Fruit fly (Drosophila melanogaster) whole organism, embryonic: Measurements from ENCODE around the gene CG9674.

Experiments used
- B-H1 ChIP-seq: fragments of 200-800 bp; sonication (Bioruptor generic); IDR thresholded peaks from 3 replicates; pipeline ENCODE4 v1.3.6; 2022; ENCODE audit warnings: missing biosample characterization, missing genetic modification characterization
- B-H2 ChIP-seq: fragments of 200-800 bp; sonication (Bioruptor generic); optimal IDR thresholded peaks from 2 replicates; lab custom pipeline; 2018; ENCODE audit warnings: missing biosample characterization, mild to moderate bottlenecking, missing genetic modification characterization
- CG11560 ChIP-seq: fragments of 200-800 bp; sonication (Bioruptor generic); IDR thresholded peaks from 3 replicates; pipeline ENCODE4 v1.3.6; 2022; ENCODE audit warnings: missing biosample characterization, missing genetic modification characterization
- CG12391 ChIP-seq: fragments of 200-800 bp; sonication (Bioruptor generic); optimal IDR thresholded peaks from 3 replicates; lab custom pipeline; 2018; ENCODE audit warnings: missing biosample characterization, mild to moderate bottlenecking, missing genetic modification characterization, moderate library complexity
- CG13424 ChIP-seq: fragments of 200-800 bp; sonication (Bioruptor generic); optimal IDR thresholded peaks from 2 replicates; lab custom pipeline; 2019; ENCODE audit warnings: missing biosample characterization, mild to moderate bottlenecking, missing genetic modification characterization, moderate library complexity
- CG14014 ChIP-seq: fragments of 200-800 bp; sonication (Bioruptor generic); IDR thresholded peaks from 2 replicates; pipeline ENCODE4 v1.3.6; 2022; ENCODE audit warnings: missing biosample characterization, missing genetic modification characterization
- CG17829 ChIP-seq: fragments of 200-800 bp; optimal IDR thresholded peaks from 2 replicates; lab custom pipeline; 2019; ENCODE audit warnings: missing biosample characterization, mild to moderate bottlenecking, missing genetic modification characterization, moderate library complexity
- CG2678 ChIP-seq: fragments of 200-800 bp; sonication (Bioruptor generic); optimal IDR thresholded peaks from 3 replicates; lab custom pipeline; 2019; ENCODE audit warnings: missing biosample characterization, mild to moderate bottlenecking, missing genetic modification characterization, moderate library complexity
- CG2875 ChIP-seq: fragments of 200-800 bp; sonication (Bioruptor generic); optimal IDR thresholded peaks from 2 replicates; lab custom pipeline; 2017; ENCODE audit warnings: missing biosample characterization, mild to moderate bottlenecking, missing genetic modification characterization, missing genetic modification reagents
- CG31441 ChIP-seq: fragments of 200-800 bp; sonication (Bioruptor generic); IDR thresholded peaks from 2 replicates; pipeline ENCODE4 v1.3.6; 2022; ENCODE audit warnings: missing biosample characterization, missing genetic modification characterization
- CG32532 ChIP-seq: fragments of 200-800 bp; sonication (Bioruptor generic); IDR thresholded peaks from 2 replicates; pipeline ENCODE4 v1.3.6; 2022; ENCODE audit warnings: missing biosample characterization, missing genetic modification characterization
- CG34224 ChIP-seq: fragments of 200-800 bp; sonication (Bioruptor generic); IDR thresholded peaks from 3 replicates; pipeline ENCODE4 v1.3.6; 2022; ENCODE audit warnings: missing biosample characterization, missing genetic modification characterization; ENCODE audit not compliant: partially characterized antibody
- CG34422 ChIP-seq: fragments of 200-800 bp; sonication (Bioruptor generic); IDR thresholded peaks from 3 replicates; pipeline ENCODE4 v1.3.6; 2022; ENCODE audit warnings: missing biosample characterization, missing genetic modification characterization
- CG3847 ChIP-seq: fragments of 200-800 bp; sonication (Bioruptor generic); IDR thresholded peaks from 2 replicates; pipeline ENCODE4 v1.3.6; 2022; ENCODE audit warnings: missing biosample characterization, missing genetic modification characterization
- CG4820 ChIP-seq: fragments of 200-800 bp; sonication (Bioruptor generic); optimal IDR thresholded peaks from 3 replicates; lab custom pipeline; 2016; ENCODE audit warnings: missing biosample characterization, missing genetic modification characterization
- CG5953 ChIP-seq: fragments of 200-800 bp; sonication (Bioruptor generic); IDR thresholded peaks from 2 replicates; pipeline ENCODE4 v1.3.6; 2022; ENCODE audit warnings: missing biosample characterization, missing genetic modification characterization
- CG6272 ChIP-seq: fragments of 200-800 bp; sonication (Bioruptor generic); IDR thresholded peaks from 2 replicates; pipeline ENCODE4 v1.3.6; 2022; ENCODE audit warnings: missing biosample characterization, missing genetic modification characterization
- CG7839 ChIP-seq: fragments of 200-800 bp; sonication (Bioruptor generic); optimal IDR thresholded peaks from 3 replicates; lab custom pipeline; 2018; ENCODE audit warnings: missing biosample characterization, mild to moderate bottlenecking, missing genetic modification characterization, moderate library complexity
- CG8478 ChIP-seq: fragments of >200 bp; optimal IDR thresholded peaks from 2 replicates; lab custom pipeline; 2018
- CG8924 ChIP-seq: fragments of 200-800 bp; optimal IDR thresholded peaks from 3 replicates; lab custom pipeline; 2019; ENCODE audit warnings: missing biosample characterization, mild to moderate bottlenecking, missing genetic modification characterization, moderate library complexity
- CG9797 ChIP-seq: fragments of 200-800 bp; sonication (Bioruptor generic); optimal IDR thresholded peaks from 3 replicates; lab custom pipeline; 2018; ENCODE audit warnings: missing biosample characterization, mild to moderate bottlenecking, missing genetic modification characterization
- Dek ChIP-seq: fragments of 200-800 bp; sonication (Bioruptor generic); optimal IDR thresholded peaks from 3 replicates; lab custom pipeline; 2019; ENCODE audit warnings: missing biosample characterization, mild to moderate bottlenecking, missing genetic modification characterization, moderate library complexity
- Dip2 ChIP-seq: fragments of 200-800 bp; sonication (Bioruptor generic); IDR thresholded peaks from 2 replicates; pipeline ENCODE4 v1.3.6; 2022; ENCODE audit warnings: missing biosample characterization, missing genetic modification characterization
- Fer1 ChIP-seq: fragments of 200-800 bp; sonication (Bioruptor generic); optimal IDR thresholded peaks from 2 replicates; lab custom pipeline; 2017; ENCODE audit warnings: missing biosample characterization, mild to moderate bottlenecking, missing genetic modification characterization
- Oaz ChIP-seq: fragments of 200-800 bp; sonication (Bioruptor generic); IDR thresholded peaks from 2 replicates; pipeline ENCODE4 v1.3.6; 2022; ENCODE audit warnings: missing biosample characterization, missing genetic modification characterization
- Rfx ChIP-seq: fragments of 200-800 bp; sonication (Bioruptor generic); IDR thresholded peaks from 2 replicates; pipeline ENCODE4 v1.3.6; 2022; ENCODE audit warnings: missing biosample characterization, missing genetic modification characterization
- Sry-δ ChIP-seq: fragments of 200-800 bp; sonication (Bioruptor generic); optimal IDR thresholded peaks from 2 replicates; lab custom pipeline; 2016; ENCODE audit warnings: missing biosample characterization, missing genetic modification characterization
- Xbp1 ChIP-seq: fragments of 200-800 bp; sonication (Bioruptor generic); optimal IDR thresholded peaks from 3 replicates; lab custom pipeline; 2016; ENCODE audit warnings: missing biosample characterization, mild to moderate bottlenecking, missing genetic modification characterization
- Xrp1 ChIP-seq: fragments of 200-800 bp; sonication (Bioruptor generic); IDR thresholded peaks from 2 replicates; pipeline ENCODE4 v1.3.6; 2022; ENCODE audit warnings: missing biosample characterization, missing genetic modification characterization
- al ChIP-seq: fragments of 200-800 bp; sonication (Bioruptor generic); IDR thresholded peaks from 2 replicates; pipeline ENCODE4 v1.3.6; 2022; ENCODE audit warnings: missing biosample characterization, missing genetic modification characterization
- ara ChIP-seq: fragments of 200-800 bp; sonication (Bioruptor generic); IDR thresholded peaks from 2 replicates; pipeline ENCODE4 v1.3.6; 2022; ENCODE audit warnings: missing biosample characterization, missing genetic modification characterization
- ash1 ChIP-seq: fragments of 200-800 bp; sonication (Bioruptor generic); optimal IDR thresholded peaks from 2 replicates; lab custom pipeline; 2018; ENCODE audit warnings: missing biosample characterization, mild to moderate bottlenecking, missing genetic modification characterization
- ato ChIP-seq: fragments of 200-800 bp; sonication (Bioruptor generic); IDR thresholded peaks from 2 replicates; pipeline ENCODE4 v1.3.6; 2022; ENCODE audit warnings: missing biosample characterization, missing genetic modification characterization; ENCODE audit not compliant: partially characterized antibody
- bowl ChIP-seq: fragments of 200-800 bp; sonication (Bioruptor generic); IDR thresholded peaks from 2 replicates; pipeline ENCODE4 v1.3.6; 2022; ENCODE audit warnings: missing biosample characterization, missing genetic modification characterization
- caup ChIP-seq: fragments of 200-800 bp; sonication (Bioruptor generic); optimal IDR thresholded peaks from 3 replicates; lab custom pipeline; 2017; ENCODE audit warnings: missing biosample characterization, mild to moderate bottlenecking, missing genetic modification characterization, moderate library complexity; ENCODE audit not compliant: severe bottlenecking
- dm ChIP-seq: fragments of 200-800 bp; sonication (Bioruptor generic); optimal IDR thresholded peaks from 3 replicates; lab custom pipeline; 2016; ENCODE audit warnings: missing biosample characterization, missing genetic modification characterization
- dmrt99B ChIP-seq: fragments of 200-800 bp; sonication (Bioruptor generic); optimal IDR thresholded peaks from 2 replicates; lab custom pipeline; 2018; ENCODE audit warnings: missing biosample characterization, mild to moderate bottlenecking, missing genetic modification characterization, moderate library complexity
- dpn ChIP-seq, 2 experiments: fragments of 200-800 bp; sonication (Bioruptor generic); optimal IDR thresholded peaks; 3 replicates each; lab custom pipeline; 2016; ENCODE audit warnings: missing biosample characterization in 2 of 2, missing genetic modification characterization in 2 of 2
- gem ChIP-seq: fragments of 200-800 bp; sonication (Bioruptor generic); optimal IDR thresholded peaks from 2 replicates; lab custom pipeline; 2019; ENCODE audit warnings: missing biosample characterization, mild to moderate bottlenecking, missing genetic modification characterization, moderate library complexity
- hbn ChIP-seq: fragments of 200-800 bp; sonication (Bioruptor generic); IDR thresholded peaks from 2 replicates; pipeline ENCODE4 v1.3.6; 2022; ENCODE audit warnings: missing biosample characterization, missing genetic modification characterization; ENCODE audit not compliant: partially characterized antibody
- insv ChIP-seq, 2 experiments: fragments of 200-800 bp; sonication (Bioruptor generic); optimal IDR thresholded peaks; 3 replicates each; lab custom pipeline; 2016 to 2018; ENCODE audit warnings: missing biosample characterization in 2 of 2, missing genetic modification characterization in 2 of 2
- mam ChIP-seq: fragments of 200-800 bp; sonication (Bioruptor generic); optimal IDR thresholded peaks from 3 replicates; lab custom pipeline; 2016; ENCODE audit warnings: missing biosample characterization, missing genetic modification characterization
- mirr ChIP-seq: fragments of 200-800 bp; sonication (Bioruptor generic); optimal IDR thresholded peaks from 3 replicates; lab custom pipeline; 2018; ENCODE audit warnings: missing biosample characterization, mild to moderate bottlenecking, missing genetic modification characterization
- nom ChIP-seq: fragments of 200-800 bp; sonication (Bioruptor generic); optimal IDR thresholded peaks from 2 replicates; lab custom pipeline; 2017; ENCODE audit warnings: missing biosample characterization, missing genetic modification characterization, mild to moderate bottlenecking, moderate library complexity, missing genetic modification reagents
- pan ChIP-seq, 4 experiments: fragments of >200 bp in 3 of 4; fragments of 200-800 bp in 1 of 4; sonication (Bioruptor generic) in 1 of 4; optimal IDR thresholded peaks in 3 of 4; IDR thresholded peaks in 1 of 4; 2 replicates each; pipeline versions ENCODE4 v1.3.6 to Lab custom; 2017 to 2022; ENCODE audit warnings: missing biosample characterization in 2 of 4, missing genetic modification characterization in 2 of 4, mixed read lengths in 1 of 4
- run ChIP-seq: fragments of 200-800 bp; sonication (Bioruptor generic); optimal IDR thresholded peaks from 3 replicates; lab custom pipeline; 2018; ENCODE audit warnings: missing biosample characterization, mild to moderate bottlenecking, missing genetic modification characterization
- sqz ChIP-seq: fragments of 200-800 bp; sonication (Bioruptor generic); optimal IDR thresholded peaks from 3 replicates; lab custom pipeline; 2018; ENCODE audit warnings: missing biosample characterization, mild to moderate bottlenecking, missing genetic modification characterization
- vvl ChIP-seq: fragments of 200-800 bp; sonication (Bioruptor generic); IDR thresholded peaks from 2 replicates; pipeline ENCODE4 v1.3.6; 2022; ENCODE audit warnings: missing biosample characterization, missing genetic modification characterization

The CG9674 gene

dm6 chr3L:16853533-16854386 is 46.2 kb upstream of the CG9674 start, which contains the start of gene sina (continued):
- TF ChIP-seq ash1 (GFP tag; lab: Kevin White, UChicago) (no peak), dm (GFP tag; lab: Kevin White, UChicago) (peak; percentile 10), run (tag; lab: Kevin White, UChicago) (no peak), B-H2 (GFP tag; lab: Kevin White, UChicago) (peak; percentile 44), CG3847 (GFP tag; lab: Robert Waterston, UW) (peak; percentile 20; the same call in 1 of the 2 replicates), Rfx (GFP tag; lab: Robert Waterston, UW) (peak; percentile 38), mirr (GFP tag; lab: Kevin White, UChicago) (no peak), vvl (GFP tag; lab: Robert Waterston, UW) (peak; percentile 48), Xbp1 (GFP tag; lab: Kevin White, UChicago) (peak; percentile 28), CG2678 (no peak), bowl (GFP tag; lab: Robert Waterston, UW) (no peak), CG11560 (tag; lab: Robert Waterston, UW) (peak; percentile 99), Fer1 (GFP tag; lab: Kevin White, UChicago) (peak; percentile 17), insv (GFP tag; optimal IDR thresholded peaks at IDR 0.05; lab: Kevin White, UChicago) (peak in 1 of 2 experiments; percentile 20), CG13424 (tag; lab: Kevin White, UChicago) (peak; percentile 35), CG32532 (GFP tag; lab: Robert Waterston, UW) (0 out of 2 replicates have a peak, but pooled peaks have one; percentile 11), dpn (GFP tag; optimal IDR thresholded peaks at IDR 0.05; lab: Kevin White, UChicago) (peak in 1 of 2 experiments; percentile 18), al (GFP tag; lab: Robert Waterston, UW) (no peak), CG8924 (tag; lab: Kevin White, UChicago) (peak; percentile 65), CG17829 (peak; percentile 72), CG5953 (no peak), mam (peak; percentile 16), Dip2 (no peak), sqz (GFP tag; lab: Kevin White, UChicago) (no peak), CG34422 (peak; percentile 54; the same call in 1 of the 3 replicates), hbn (GFP tag; lab: Robert Waterston, UW) (peak; percentile 71), ara (peak; percentile 22; the same call in 1 of the 2 replicates), Dek (peak; percentile 2), ato (GFP tag; lab: Robert Waterston, UW) (peak; percentile 90), CG34224 (GFP tag; lab: Robert Waterston, UW) (peak; percentile 84), CG2875 (GFP tag; lab: Kevin White, UChicago) (no peak), CG9797 (GFP tag; lab: Kevin White, UChicago) (peak; percentile 44), Sry-δ (GFP tag; lab: Kevin White, UChicago) (peak; percentile 91), CG6272 (GFP tag; lab: Robert Waterston, UW) (peak; percentile 16; the same call in 1 of the 2 replicates), pan (optimal IDR thresholded peaks at IDR 0.05; lab: Kevin White, UChicago) (no peak), pan (GFP tag; optimal IDR thresholded peaks at IDR 0.05 in 1 of 2, IDR thresholded peaks at IDR 0.05 in 1 of 2) (peak in 1 of 2 experiments; percentile 19), CG14014 (GFP tag; lab: Robert Waterston, UW) (no peak), CG8478 (no peak), B-H1 (no peak), dmrt99B (tag; lab: Kevin White, UChicago) (no peak), CG31441 (peak; percentile 25; the same call in 1 of the 2 replicates), Xrp1 (GFP tag; lab: Robert Waterston, UW) (no peak), gem (tag; lab: Kevin White, UChicago) (peak; percentile 39), CG4820 (GFP tag; lab: Kevin White, UChicago) (peak; percentile 7), nom (GFP tag; lab: Kevin White, UChicago) (peak; percentile 8), CG12391 (tag; lab: Kevin White, UChicago) (peak; percentile 63), caup (GFP tag; lab: Kevin White, UChicago) (no peak), CG7839 (peak; percentile 43), Oaz (no peak)
